Worm (Caenorhabditis elegans) whole organism, late embryonic: ENCODE results near the gene ZK430.5.

ENCODE experiments used
- F13H6.1 ChIP-seq: sonication (generic microtip); optimal IDR thresholded peaks from 2 replicates; lab custom pipeline; 2016; ENCODE audit warnings: missing genetic modification characterization, missing compliant biosample characterization
- K02D7.2 ChIP-seq: sonication (generic microtip); optimal IDR thresholded peaks from 2 replicates; lab custom pipeline; 2017; ENCODE audit warnings: mild to moderate bottlenecking, missing genetic modification characterization, missing compliant biosample characterization
- K09A11.1 ChIP-seq: sonication (generic microtip); optimal IDR thresholded peaks from 2 replicates; lab custom pipeline; 2017; ENCODE audit warnings: antibody characterized with exemption, mild to moderate bottlenecking, missing genetic modification characterization, missing compliant biosample characterization; ENCODE audit not compliant: insufficient read depth
- T23F11.4 ChIP-seq: fragments of 200-800 bp; sonication (Bioruptor generic); optimal IDR thresholded peaks from 2 replicates; lab custom pipeline; 2018; ENCODE audit warnings: mild to moderate bottlenecking, missing genetic modification characterization, missing compliant biosample characterization
- ceh-14 ChIP-seq: sonication (generic microtip); optimal IDR thresholded peaks from 2 replicates; lab custom pipeline; 2016; ENCODE audit warnings: missing genotype, missing genetic modification characterization, missing compliant biosample characterization
- ceh-18 ChIP-seq: sonication (generic microtip); optimal IDR thresholded peaks from 2 replicates; lab custom pipeline; 2016; ENCODE audit warnings: missing genetic modification characterization, missing compliant biosample characterization
- ceh-19 ChIP-seq: fragments of 200-800 bp; sonication (Bioruptor generic); optimal IDR thresholded peaks from 2 replicates; lab custom pipeline; 2018; ENCODE audit warnings: mild to moderate bottlenecking, missing genetic modification characterization, missing compliant biosample characterization
- ceh-22 ChIP-seq: sonication (generic microtip); optimal IDR thresholded peaks from 2 replicates; lab custom pipeline; 2017; ENCODE audit warnings: missing biosample characterization, missing genetic modification characterization
- ceh-24 ChIP-seq: sonication (generic microtip); optimal IDR thresholded peaks from 2 replicates; lab custom pipeline; 2016; ENCODE audit warnings: mild to moderate bottlenecking, missing genetic modification characterization, missing compliant biosample characterization
- ceh-30 ChIP-seq: fragments of 150-350 bp; optimal IDR thresholded peaks from 2 replicates; lab custom pipeline; 2014; ENCODE audit warnings: missing biosample characterization, missing genetic modification characterization
- ceh-31 ChIP-seq: sonication (generic microtip); optimal IDR thresholded peaks from 2 replicates; lab custom pipeline; 2016; ENCODE audit warnings: missing genetic modification characterization, missing compliant biosample characterization
- ceh-34 ChIP-seq: sonication (generic microtip); optimal IDR thresholded peaks from 2 replicates; lab custom pipeline; 2016; ENCODE audit warnings: mild to moderate bottlenecking, missing genetic modification characterization, missing compliant biosample characterization
- ceh-45 ChIP-seq: fragments of 200-800 bp; sonication (Bioruptor generic); IDR thresholded peaks from 2 replicates; pipeline ENCODE4 v1.3.6; 2022; ENCODE audit warnings: missing genetic modification reagents, missing genetic modification characterization, missing compliant biosample characterization
- ceh-6 ChIP-seq: fragments of 200-800 bp; sonication (Bioruptor generic); optimal IDR thresholded peaks from 2 replicates; lab custom pipeline; 2018; ENCODE audit warnings: mild to moderate bottlenecking, missing genetic modification characterization, missing compliant biosample characterization
- ceh-9 ChIP-seq: sonication (generic microtip); optimal IDR thresholded peaks from 2 replicates; lab custom pipeline; 2016; ENCODE audit warnings: mild to moderate bottlenecking, missing genetic modification characterization, inconsistent platforms, missing compliant biosample characterization
- che-1 ChIP-seq: sonication (generic microtip); optimal IDR thresholded peaks from 2 replicates; lab custom pipeline; 2016; ENCODE audit warnings: mild to moderate bottlenecking, missing genetic modification characterization, missing compliant biosample characterization
- dmd-4 ChIP-seq: sonication (generic microtip); optimal IDR thresholded peaks from 2 replicates; lab custom pipeline; 2016; ENCODE audit warnings: borderline replicate concordance, missing genetic modification characterization, missing compliant biosample characterization
- elt-2 ChIP-seq: sonication (generic microtip); optimal IDR thresholded peaks from 2 replicates; lab custom pipeline; 2016; ENCODE audit warnings: missing genetic modification reagents, missing genetic modification characterization, missing compliant biosample characterization
- ets-4 ChIP-seq: sonication (generic microtip); optimal IDR thresholded peaks from 2 replicates; lab custom pipeline; 2016; ENCODE audit warnings: missing genetic modification characterization, missing compliant biosample characterization
- eyg-1 ChIP-seq: sonication (generic microtip); optimal IDR thresholded peaks from 2 replicates; lab custom pipeline; 2016; ENCODE audit warnings: missing genotype, missing genetic modification characterization, missing compliant biosample characterization
- fkh-6 ChIP-seq: sonication (generic microtip); optimal IDR thresholded peaks from 2 replicates; lab custom pipeline; 2016; ENCODE audit warnings: missing genetic modification characterization, missing compliant biosample characterization
- gmeb-2 ChIP-seq: sonication (generic microtip); optimal IDR thresholded peaks from 2 replicates; lab custom pipeline; 2016; ENCODE audit warnings: missing genetic modification characterization, inconsistent platforms, missing compliant biosample characterization
- hlh-15 ChIP-seq: sonication (generic microtip); optimal IDR thresholded peaks from 2 replicates; lab custom pipeline; 2016; ENCODE audit warnings: missing genetic modification characterization, missing compliant biosample characterization
- hlh-30 ChIP-seq: sonication (generic microtip); optimal IDR thresholded peaks from 2 replicates; lab custom pipeline; 2017; ENCODE audit warnings: antibody characterized with exemption, missing genetic modification characterization, missing compliant biosample characterization; ENCODE audit not compliant: insufficient read depth
- lim-6 ChIP-seq: sonication (generic microtip); optimal IDR thresholded peaks from 2 replicates; lab custom pipeline; 2016; ENCODE audit warnings: missing genetic modification characterization, missing compliant biosample characterization
- lin-11 ChIP-seq: fragments of 200-800 bp; sonication (Bioruptor generic); optimal IDR thresholded peaks from 2 replicates; lab custom pipeline; 2018; ENCODE audit warnings: mild to moderate bottlenecking, missing genetic modification characterization, missing compliant biosample characterization
- mec-3 ChIP-seq: sonication (generic microtip); optimal IDR thresholded peaks from 2 replicates; lab custom pipeline; 2016; ENCODE audit warnings: borderline replicate concordance, missing genetic modification characterization, missing compliant biosample characterization
- nfya-1 ChIP-seq: sonication (generic microtip); optimal IDR thresholded peaks from 2 replicates; lab custom pipeline; 2017; ENCODE audit warnings: missing genetic modification characterization, mild to moderate bottlenecking, missing compliant biosample characterization, antibody characterized with exemption, moderate library complexity
- nhr-11 ChIP-seq: fragments of 150-350 bp; optimal IDR thresholded peaks from 2 replicates; lab custom pipeline; 2014; ENCODE audit warnings: missing biosample characterization, missing genetic modification characterization
- pat-9 ChIP-seq: fragments of 200-800 bp; sonication (Bioruptor generic); optimal IDR thresholded peaks from 2 replicates; lab custom pipeline; 2018; ENCODE audit warnings: mild to moderate bottlenecking, missing genetic modification characterization, moderate library complexity, missing compliant biosample characterization
- rnt-1 ChIP-seq: sonication (generic microtip); optimal IDR thresholded peaks from 2 replicates; lab custom pipeline; 2016; ENCODE audit warnings: missing genetic modification characterization, missing compliant biosample characterization
- sox-4 ChIP-seq: sonication (generic microtip); optimal IDR thresholded peaks from 2 replicates; lab custom pipeline; 2017; ENCODE audit warnings: mild to moderate bottlenecking, missing genetic modification characterization, inconsistent platforms, missing compliant biosample characterization
- unc-55 ChIP-seq: sonication (generic microtip); optimal IDR thresholded peaks from 2 replicates; lab custom pipeline; 2017; ENCODE audit warnings: missing biosample characterization, missing genetic modification reagents, missing genetic modification characterization
- unc-86 ChIP-seq: sonication (generic microtip); optimal IDR thresholded peaks from 2 replicates; lab custom pipeline; 2016; ENCODE audit warnings: missing genetic modification characterization, missing compliant biosample characterization
- zip-5 ChIP-seq: sonication (generic microtip); optimal IDR thresholded peaks from 2 replicates; lab custom pipeline; 2016; ENCODE audit warnings: missing genetic modification characterization, missing compliant biosample characterization

Gene ZK430.5

DNA sequence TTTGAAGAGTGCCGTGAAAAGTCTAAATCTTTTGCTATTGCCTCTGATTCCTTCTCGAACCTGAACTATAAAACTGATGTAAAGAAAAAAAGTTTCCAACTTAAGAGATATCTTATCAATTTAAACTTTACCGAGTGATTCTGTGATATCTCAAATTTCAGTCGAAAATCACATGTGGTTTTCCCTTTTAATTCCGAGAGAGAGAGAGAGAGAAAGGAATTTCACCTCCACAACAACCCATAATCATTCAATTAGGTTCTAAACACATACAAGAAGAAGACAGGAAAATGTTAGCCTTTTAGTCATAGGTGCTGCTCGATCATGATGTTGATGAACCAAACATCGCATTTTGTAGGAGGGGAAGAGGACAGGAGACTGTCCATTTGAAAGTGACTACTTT is 14.4 kb upstream of the ZK430.5 start:
- TF ChIP-seq zip-5 (tag; lab: Kevin White, UChicago) = no peak
- TF ChIP-seq ceh-31 (tag; lab: Kevin White, UChicago) = no peak
- no peak for TF ChIP-seq eyg-1
- no peak for TF ChIP-seq elt-2
- no peak for TF ChIP-seq ceh-19
- TF ChIP-seq gmeb-2 = no peak

DNA sequence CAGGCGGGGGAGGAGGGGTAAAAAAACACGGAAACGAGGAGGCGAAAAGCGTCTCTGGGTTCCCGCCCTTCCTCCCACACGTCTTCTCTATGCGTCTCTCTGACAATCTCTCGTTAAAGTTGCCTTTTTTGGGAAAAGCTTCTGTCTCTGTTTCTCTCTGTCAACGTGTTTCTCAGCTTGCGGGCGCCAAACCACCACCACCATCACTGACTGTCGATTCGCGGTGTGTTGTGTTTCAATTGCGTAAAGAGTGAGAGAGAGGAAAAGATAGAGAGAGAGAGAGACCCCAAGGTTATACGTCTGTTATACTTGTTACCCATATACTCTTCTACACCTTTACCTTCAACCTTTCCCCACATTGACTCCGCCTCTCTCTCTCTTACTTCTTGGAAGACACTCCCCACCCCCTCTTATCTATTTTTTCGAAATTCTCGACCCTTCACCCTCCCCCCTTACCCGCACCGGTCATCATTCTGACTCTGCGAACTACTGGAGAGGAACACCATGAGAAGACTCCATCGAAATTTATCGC is 12.9 kb upstream of the ZK430.5 start, which contains the start of gene mlt-7:
Gene mlt-7 (plus strand): TSS at position 482 of the 532 bp plus-strand sequence.
- peak; percentile 82 for TF ChIP-seq fkh-6 (tag; lab: Kevin White, UChicago)
- TF ChIP-seq ceh-24 (tag; lab: Kevin White, UChicago) = no peak
- TF ChIP-seq, all 69 proteins: peak for 1

DNA sequence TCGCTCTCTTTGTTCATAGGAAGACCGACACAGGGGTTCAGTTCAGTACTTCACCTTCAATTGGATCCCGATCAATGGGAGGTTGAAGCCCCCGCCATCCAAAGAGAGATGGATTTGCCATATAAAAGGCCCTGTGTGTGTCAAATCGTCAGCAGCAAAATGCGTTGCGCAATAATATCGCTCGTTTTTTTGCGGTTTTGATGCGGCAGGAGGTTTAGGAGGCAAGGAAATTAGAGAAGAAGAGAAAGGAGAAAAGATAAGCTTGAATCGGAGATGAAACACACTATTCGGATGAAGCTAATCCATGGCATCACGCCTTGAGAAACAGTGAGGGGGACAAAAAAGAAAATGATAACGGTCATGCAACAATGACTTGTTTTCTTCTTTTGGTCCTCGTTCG is 11.0 kb upstream of the ZK430.5 start:
- TF ChIP-seq F13H6.1 (tag; lab: Kevin White, UChicago) (no peak), sox-4 (tag; lab: Kevin White, UChicago) (no peak), rnt-1 (tag; lab: Kevin White, UChicago) (peak; percentile 25), fkh-6 (tag; lab: Kevin White, UChicago) (peak; percentile 67), K09A11.1 (no peak), ets-4 (tag; lab: Kevin White, UChicago) (no peak)
- TF ChIP-seq, all 69 proteins: peak for 2

DNA sequence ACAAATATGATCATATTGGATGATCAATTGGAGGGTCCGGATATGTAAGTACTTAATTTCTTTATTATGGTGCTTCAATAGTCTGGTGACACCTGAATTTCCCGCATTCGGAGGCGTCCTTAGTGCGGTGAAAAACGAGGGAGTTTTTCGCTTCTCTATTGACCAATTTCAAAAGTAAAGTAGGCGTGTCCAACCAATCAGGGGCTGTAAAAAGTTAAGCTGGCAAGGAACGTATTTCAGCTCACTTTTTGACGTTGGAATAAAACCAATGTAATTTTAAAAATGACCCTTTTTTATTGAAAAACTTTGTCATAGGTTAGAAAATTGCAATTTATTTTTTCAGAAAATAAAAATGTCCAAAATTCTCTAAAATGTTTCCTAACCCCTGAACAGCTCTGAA is 4.2 kb downstream of the ZK430.5 start:
- TF ChIP-seq mec-3 (no peak), nfya-1 (tag; lab: Kevin White, UChicago) (peak; percentile 88)

DNA sequence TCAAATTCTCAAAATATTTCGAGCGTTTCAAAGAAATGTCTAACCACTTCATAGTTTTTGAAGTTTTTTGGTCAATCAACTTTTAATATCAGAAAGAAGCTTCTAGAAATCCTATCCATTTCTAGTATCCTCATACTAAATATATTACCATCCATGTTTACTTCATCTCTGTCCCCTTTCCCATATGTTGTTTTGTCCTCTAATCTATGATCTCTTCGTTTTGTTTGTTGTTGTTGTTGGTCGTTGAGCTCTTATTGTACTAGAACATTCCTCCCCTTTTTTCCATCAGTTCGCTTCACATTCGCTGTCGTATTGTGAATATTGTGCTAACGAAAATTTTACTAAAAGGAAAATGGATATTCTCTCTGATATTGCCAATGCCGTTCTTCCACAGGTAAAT is 11.9 kb downstream of the ZK430.5 start, which contains the start of gene sod-5:
Gene sod-5 (plus strand): TSS at position 301 of the 400 bp plus-strand sequence.
- no peak for TF ChIP-seq lin-11 (tag; lab: Kevin White, UChicago)
- no peak for TF ChIP-seq unc-86 (tag; lab: Kevin White, UChicago)
- TF ChIP-seq zip-5 (tag; lab: Kevin White, UChicago) = no peak
- TF ChIP-seq ceh-19 = no peak
- no peak for TF ChIP-seq che-1 (tag; lab: Kevin White, UChicago)
- no peak for TF ChIP-seq nhr-11 (tag; lab: Kevin White, UChicago)
- no peak for TF ChIP-seq ceh-30
- no peak for TF ChIP-seq lim-6
- no peak for TF ChIP-seq dmd-4
- TF ChIP-seq K09A11.1 = no peak
- no peak for TF ChIP-seq hlh-15 (tag; lab: Kevin White, UChicago)
- no peak for TF ChIP-seq ceh-22
- no peak for TF ChIP-seq T23F11.4
- no peak for TF ChIP-seq ceh-45 (GFP tag; lab: Robert Waterston, UW)
- TF ChIP-seq nfya-1 (tag; lab: Kevin White, UChicago) = no peak
- no peak for TF ChIP-seq hlh-30

DNA sequence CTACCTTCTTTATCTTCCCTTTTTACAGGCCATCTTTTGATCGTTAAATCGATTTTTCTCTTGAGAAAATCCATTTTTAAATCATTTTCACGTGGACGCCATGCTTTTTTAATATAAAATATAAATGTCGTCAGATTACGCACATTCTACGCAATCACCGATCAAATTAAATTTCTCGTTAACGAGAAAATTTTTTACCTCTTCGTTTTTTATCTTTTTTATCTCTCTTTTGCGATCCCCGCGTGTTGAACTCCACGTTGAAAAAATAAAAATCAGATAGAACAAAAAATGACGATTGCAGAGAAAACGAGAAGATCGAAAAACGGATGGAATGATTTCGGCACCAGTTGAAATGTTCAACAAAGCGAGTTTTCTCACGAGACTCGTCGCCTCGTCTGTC is 14.5 kb downstream of the ZK430.5 start, which contains the start of gene bpnt-1:
Gene bpnt-1 (plus strand): TSS at position 301 of the 400 bp plus-strand sequence.
- TF ChIP-seq ceh-9 = no peak
- TF ChIP-seq ceh-18 = no peak
- TF ChIP-seq nhr-11 (tag; lab: Kevin White, UChicago) = no peak
- no peak for TF ChIP-seq sox-4 (tag; lab: Kevin White, UChicago)
- TF ChIP-seq pat-9 (tag; lab: Kevin White, UChicago) = no peak
- no peak for TF ChIP-seq unc-55 (GFP tag; lab: Kevin White, UChicago)

DNA sequence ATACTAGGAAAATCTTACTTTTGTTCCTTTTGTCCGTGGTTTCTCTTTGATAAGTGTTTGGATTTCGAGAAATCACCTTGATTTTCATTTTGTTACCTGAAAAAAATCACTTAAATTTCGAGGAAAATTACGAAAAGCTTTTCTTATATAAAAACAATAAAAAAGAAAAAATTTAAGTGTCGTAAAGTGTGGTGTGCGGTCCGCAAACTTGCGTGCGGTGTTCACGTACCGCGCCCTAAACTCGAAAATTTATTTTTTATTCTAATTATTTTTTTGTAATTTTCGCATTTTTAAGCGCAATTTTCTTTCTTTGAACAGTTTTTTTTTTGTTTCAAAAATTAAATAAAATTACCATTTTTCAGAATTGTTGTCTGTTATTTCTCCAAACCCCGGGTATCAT is 19.3 kb downstream of the ZK430.5 start, which contains the start of the genes dcaf-13 and toe-1:
Gene dcaf-13 (minus strand): TSS at position 96 of the 400 bp plus-strand sequence.
Gene toe-1 (plus strand): TSS at position 361 of the 400 bp plus-strand sequence.
- TF ChIP-seq K02D7.2 (no peak), ceh-34 (tag; lab: Kevin White, UChicago) (no peak), ceh-6 (GFP tag; lab: Kevin White, UChicago) (no peak), ceh-14 (no peak), elt-2 (peak; percentile 8)
